Fruit fly (Drosophila melanogaster): ENCODE measurements around the gene tHMG1.

DNA sequence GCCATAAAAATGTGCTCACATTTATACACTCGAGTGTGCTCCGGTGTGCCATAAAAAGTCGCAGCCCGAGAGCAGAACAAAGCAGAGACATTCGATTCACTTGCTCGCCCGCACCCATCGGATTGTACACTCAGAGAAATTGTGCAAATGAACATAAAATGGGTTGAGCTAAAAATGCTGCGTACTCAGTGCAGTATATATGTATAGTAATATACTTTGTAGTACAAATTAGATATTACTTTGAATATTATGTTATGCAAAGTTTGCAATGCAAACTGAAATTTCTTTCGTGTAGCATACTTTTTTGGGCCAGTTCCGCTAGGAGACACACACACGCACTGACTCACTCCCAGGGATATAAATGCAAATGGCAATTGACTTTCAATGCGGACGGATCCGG is 12.0 kb downstream of the tHMG1 start:
- TF ChIP-seq usp (GFP tag; optimal IDR thresholded peaks at IDR 0.05), result no peak
- TF ChIP-seq psq (optimal IDR thresholded peaks at IDR 0.05), result no peak
- TF ChIP-seq CG8478 (optimal IDR thresholded peaks at IDR 0.05), result no peak
